Fruit fly (Drosophila melanogaster) whole organism, adult: Measurements from ENCODE around the gene Gr36c.

Experiments
- CG11617 ChIP-seq: fragments of 200-800 bp; sonication (Bioruptor generic); optimal IDR thresholded peaks from 2 replicates; lab custom pipeline; 2017; ENCODE audit warnings: mild to moderate bottlenecking, missing biosample characterization, missing genetic modification reagents, missing genetic modification characterization
- CG12768 ChIP-seq: fragments of 200-800 bp; sonication (Bioruptor generic); optimal IDR thresholded peaks from 2 replicates; lab custom pipeline; 2017; ENCODE audit warnings: missing biosample characterization, missing genetic modification characterization, mild to moderate bottlenecking, moderate library complexity, missing genetic modification reagents
- CG14711 ChIP-seq: fragments of 200-800 bp; sonication (Bioruptor generic); optimal IDR thresholded peaks from 2 replicates; lab custom pipeline; 2018; ENCODE audit warnings: missing biosample characterization, mild to moderate bottlenecking, missing genetic modification characterization, moderate library complexity
- CG1620 ChIP-seq: fragments of 200-800 bp; sonication (Bioruptor generic); optimal IDR thresholded peaks from 2 replicates; lab custom pipeline; 2016; ENCODE audit warnings: missing biosample characterization, missing genetic modification characterization
- CG33017 ChIP-seq: fragments of 200-800 bp; sonication (Bioruptor generic); optimal IDR thresholded peaks from 2 replicates; lab custom pipeline; 2018; ENCODE audit warnings: missing biosample characterization, mild to moderate bottlenecking, missing genetic modification characterization, moderate library complexity
- CG5204 ChIP-seq: fragments of 200-800 bp; sonication (Bioruptor generic); optimal IDR thresholded peaks from 2 replicates; lab custom pipeline; 2016; ENCODE audit warnings: missing biosample characterization, missing genetic modification characterization
- CG7045 ChIP-seq: fragments of 200-800 bp; sonication (Bioruptor generic); optimal IDR thresholded peaks from 2 replicates; lab custom pipeline; 2017; ENCODE audit warnings: missing biosample characterization, mild to moderate bottlenecking, missing genetic modification characterization
- CG7101 ChIP-seq: fragments of 200-800 bp; sonication (Bioruptor generic); optimal IDR thresholded peaks from 2 replicates; lab custom pipeline; 2018; ENCODE audit warnings: missing biosample characterization, mild to moderate bottlenecking, missing genetic modification characterization, moderate library complexity
- Clk ChIP-seq: fragments of 200-800 bp; sonication (Bioruptor generic); optimal IDR thresholded peaks from 2 replicates; lab custom pipeline; 2017; ENCODE audit warnings: missing biosample characterization, missing genetic modification characterization
- Crg-1 ChIP-seq: fragments of 200-800 bp; sonication (Bioruptor generic); optimal IDR thresholded peaks from 2 replicates; lab custom pipeline; 2016; ENCODE audit warnings: missing biosample characterization, missing genetic modification characterization
- Hr96 ChIP-seq: fragments of 200-800 bp; sonication (Bioruptor generic); optimal IDR thresholded peaks from 2 replicates; lab custom pipeline; 2016; ENCODE audit warnings: missing biosample characterization, missing genetic modification characterization
- Mnt ChIP-seq: fragments of 200-800 bp; sonication (Bioruptor generic); optimal IDR thresholded peaks from 2 replicates; lab custom pipeline; 2016; ENCODE audit warnings: missing biosample characterization, mild to moderate bottlenecking, missing genetic modification characterization
- bab1 ChIP-seq: fragments of 200-800 bp; sonication (Bioruptor generic); optimal IDR thresholded peaks from 3 replicates; lab custom pipeline; 2019; ENCODE audit warnings: missing biosample characterization, mild to moderate bottlenecking, missing genetic modification characterization, moderate library complexity
- cic ChIP-seq: fragments of 200-800 bp; sonication (Bioruptor generic); optimal IDR thresholded peaks from 2 replicates; lab custom pipeline; 2017; ENCODE audit warnings: missing biosample characterization, mild to moderate bottlenecking, missing genetic modification characterization, moderate library complexity
- cnc ChIP-seq, 2 experiments: fragments of >200 bp; optimal IDR thresholded peaks; 2 replicates each; lab custom pipeline; 2017
- kay ChIP-seq: fragments of 200-800 bp; sonication (Bioruptor generic); peaks from one replicate; lab custom pipeline; 2016; ENCODE audit warnings: missing biosample characterization, missing genetic modification characterization, borderline replicate concordance
- ovo ChIP-seq: fragments of 200-800 bp; sonication (Bioruptor generic); optimal IDR thresholded peaks from 2 replicates; lab custom pipeline; 2016; ENCODE audit warnings: missing biosample characterization, missing genetic modification characterization
- pad ChIP-seq: fragments of 200-800 bp; sonication (Bioruptor generic); optimal IDR thresholded peaks from 3 replicates; lab custom pipeline; 2017; ENCODE audit warnings: missing biosample characterization, missing genetic modification characterization, mild to moderate bottlenecking, moderate library complexity, missing genetic modification reagents
- tj ChIP-seq: fragments of 200-800 bp; sonication (Bioruptor generic); optimal IDR thresholded peaks from 3 replicates; lab custom pipeline; 2017; ENCODE audit warnings: missing biosample characterization, mild to moderate bottlenecking, missing genetic modification characterization, moderate library complexity
- toe ChIP-seq: fragments of 200-800 bp; sonication (Bioruptor generic); optimal IDR thresholded peaks from 2 replicates; lab custom pipeline; 2016; ENCODE audit warnings: missing biosample characterization, missing genetic modification characterization

The Gr36c gene

DNA sequence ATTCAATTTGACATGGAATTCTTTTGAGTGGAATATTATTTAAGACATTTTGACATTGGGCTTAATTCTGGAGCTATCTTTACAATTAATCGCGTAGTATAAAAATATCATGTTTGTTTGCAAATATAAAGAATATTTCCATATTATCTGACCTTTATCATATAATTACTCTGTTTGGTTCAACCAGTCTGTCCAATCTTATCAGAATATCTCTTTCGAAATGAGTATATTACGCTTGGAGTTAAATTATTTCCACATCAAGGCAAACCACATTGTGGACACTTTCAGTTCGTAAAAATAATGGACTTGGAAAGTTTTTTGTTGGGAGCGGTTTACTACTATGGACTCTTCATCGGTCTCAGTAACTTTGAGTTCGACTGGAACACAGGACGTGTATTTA is at the start of gene Gr36c:
Gr36c (plus strand) TSS at position 301 of the 400 bp plus-strand sequence.
- TF ChIP-seq CG14711 (no peak), tj (GFP tag; lab: Kevin White, UChicago) (no peak), Hr96 (GFP tag; lab: Kevin White, UChicago) (no peak), CG5204 (GFP tag; lab: Kevin White, UChicago) (no peak), CG33017 (tag; lab: Kevin White, UChicago) (no peak), CG7045 (GFP tag; lab: Kevin White, UChicago) (no peak), CG12768 (GFP tag; lab: Kevin White, UChicago) (no peak), pad (GFP tag; lab: Kevin White, UChicago) (no peak), bab1 (GFP tag; lab: Kevin White, UChicago) (no peak), CG11617 (GFP tag; lab: Kevin White, UChicago) (no peak), Clk (no peak)

DNA sequence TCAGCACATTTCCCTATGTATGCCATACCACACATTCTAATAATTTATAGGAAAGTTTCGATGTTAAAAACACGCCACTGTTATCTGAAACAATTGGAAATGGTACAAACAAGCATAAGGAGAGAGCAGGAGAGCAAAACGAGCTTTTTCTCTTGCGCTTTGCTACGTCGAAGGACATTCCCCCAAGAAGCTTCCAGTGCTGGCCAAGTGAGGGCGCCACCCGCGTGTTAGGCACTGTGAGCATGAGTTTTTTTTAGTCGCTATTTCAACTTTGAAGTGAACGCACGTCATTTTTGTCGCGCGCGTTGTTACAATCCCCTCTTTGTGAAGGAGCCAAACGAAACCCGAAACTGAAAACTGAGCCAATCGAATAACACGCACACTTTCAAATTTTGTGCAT is 49.3 kb upstream of the Gr36c start, which contains the start of the genes CG34106 and beat-IIIa:
CG34106 (plus strand) TSS at position 230 of the 400 bp plus-strand sequence.
beat-IIIa (plus strand) TSS at position 230 of the 400 bp plus-strand sequence.
- no peak for TF ChIP-seq kay
- no peak for TF ChIP-seq Hr96 (GFP tag; lab: Kevin White, UChicago)
- TF ChIP-seq cic (GFP tag; lab: Kevin White, UChicago): no peak
- TF ChIP-seq ovo (GFP tag; lab: Kevin White, UChicago): no peak
- TF ChIP-seq Crg-1 (GFP tag; lab: Kevin White, UChicago): no peak
- no peak for TF ChIP-seq CG33017 (tag; lab: Kevin White, UChicago)
- no peak for TF ChIP-seq CG12768 (GFP tag; lab: Kevin White, UChicago)
- TF ChIP-seq tj (GFP tag; lab: Kevin White, UChicago): no peak
- no peak for TF ChIP-seq cnc (optimal IDR thresholded peaks at IDR 0.05; lab: Kevin White, UChicago)
- TF ChIP-seq CG5204 (GFP tag; lab: Kevin White, UChicago): no peak
- TF ChIP-seq CG14711: no peak
- no peak for TF ChIP-seq toe (GFP tag; lab: Kevin White, UChicago)

DNA sequence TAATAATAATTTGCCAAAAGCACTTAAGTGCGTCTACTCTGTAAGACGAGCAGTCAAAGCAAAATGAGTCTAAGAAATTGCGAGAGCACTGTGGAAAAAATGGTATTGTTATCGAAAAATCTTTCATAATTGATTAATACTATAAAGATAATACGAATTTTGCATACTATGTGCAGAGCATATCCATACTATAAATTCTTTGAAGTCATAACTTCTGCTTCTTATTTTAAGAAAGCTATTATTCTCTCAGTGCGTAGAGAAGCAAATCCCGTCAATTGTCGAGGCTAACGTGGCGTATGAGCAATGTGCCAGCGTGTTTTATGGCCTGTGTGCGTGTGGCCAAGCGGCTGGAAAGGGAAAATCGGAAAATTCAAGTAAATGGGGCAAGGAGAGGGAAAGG is 20.5 kb upstream of the Gr36c start:
- TF ChIP-seq tj (GFP tag; lab: Kevin White, UChicago): no peak
- no peak for TF ChIP-seq toe (GFP tag; lab: Kevin White, UChicago)
- TF ChIP-seq cic (GFP tag; lab: Kevin White, UChicago): no peak
- TF ChIP-seq CG33017 (tag; lab: Kevin White, UChicago): no peak
- TF ChIP-seq CG7045 (GFP tag; lab: Kevin White, UChicago): no peak
- no peak for TF ChIP-seq CG5204 (GFP tag; lab: Kevin White, UChicago)
- TF ChIP-seq CG12768 (GFP tag; lab: Kevin White, UChicago): no peak
- TF ChIP-seq CG1620: no peak
- no peak for TF ChIP-seq Hr96 (GFP tag; lab: Kevin White, UChicago)
- no peak for TF ChIP-seq Crg-1 (GFP tag; lab: Kevin White, UChicago)
- TF ChIP-seq cnc (optimal IDR thresholded peaks at IDR 0.05; lab: Kevin White, UChicago): no peak
- no peak for TF ChIP-seq Mnt (GFP tag; lab: Kevin White, UChicago)
- no peak for TF ChIP-seq bab1 (GFP tag; lab: Kevin White, UChicago)
- TF ChIP-seq CG7101 (tag; lab: Kevin White, UChicago): no peak
- TF ChIP-seq kay: no peak

DNA sequence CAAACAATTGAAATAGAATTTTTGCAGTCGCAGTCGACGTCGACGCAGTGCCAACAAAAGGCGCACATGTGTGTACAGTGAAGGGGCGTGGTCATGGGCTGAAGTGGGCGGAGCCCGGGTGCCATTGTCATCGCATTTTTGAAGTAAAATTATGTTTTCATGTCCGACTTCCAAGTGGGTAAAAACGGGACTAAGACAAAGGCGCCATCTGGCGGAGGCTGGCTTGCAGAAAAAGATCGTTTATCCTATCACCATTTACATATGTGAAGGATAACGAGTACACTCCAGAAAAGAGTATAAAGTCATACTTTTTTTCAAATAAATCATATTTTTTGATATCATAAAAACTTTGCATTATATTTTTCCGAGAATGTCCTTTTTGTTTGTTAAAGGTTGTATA is 16.8 kb upstream of the Gr36c start:
- TF ChIP-seq CG5204 (GFP tag; lab: Kevin White, UChicago) (no peak), Clk (no peak)

DNA sequence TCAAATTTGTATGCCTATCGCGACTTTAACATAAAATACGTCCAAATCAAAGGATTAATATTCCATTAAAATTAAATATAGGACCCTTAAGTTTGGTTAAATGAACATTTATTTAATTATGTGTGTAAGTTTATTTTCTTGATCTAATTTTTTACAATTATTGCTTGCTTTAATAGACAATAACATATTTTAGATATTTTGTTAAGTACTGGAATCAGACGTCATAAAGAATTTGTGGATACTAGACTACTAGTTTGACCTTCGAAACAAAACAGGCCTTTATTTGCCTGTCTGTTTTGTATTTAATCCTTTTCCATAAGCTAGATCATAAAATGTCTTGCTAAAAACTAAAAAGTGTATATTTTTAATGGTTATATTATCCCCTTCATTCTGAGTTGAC is 7.0 kb upstream of the Gr36c start, which contains the start of gene CG34169:
CG34169 (plus strand) TSS at position 301 of the 400 bp plus-strand sequence.
- TF ChIP-seq pad (GFP tag; lab: Kevin White, UChicago) (no peak), CG7045 (GFP tag; lab: Kevin White, UChicago) (no peak), Mnt (GFP tag; lab: Kevin White, UChicago) (no peak), CG1620 (no peak), toe (GFP tag; lab: Kevin White, UChicago) (no peak), ovo (GFP tag; lab: Kevin White, UChicago) (no peak), CG12768 (GFP tag; lab: Kevin White, UChicago) (no peak), cic (GFP tag; lab: Kevin White, UChicago) (no peak), CG7101 (tag; lab: Kevin White, UChicago) (no peak), Crg-1 (GFP tag; lab: Kevin White, UChicago) (no peak), bab1 (GFP tag; lab: Kevin White, UChicago) (no peak), Clk (no peak), cnc (optimal IDR thresholded peaks at IDR 0.05; lab: Kevin White, UChicago) (no peak), Hr96 (GFP tag; lab: Kevin White, UChicago) (no peak), CG33017 (tag; lab: Kevin White, UChicago) (no peak), CG14711 (no peak), kay (no peak), CG11617 (GFP tag; lab: Kevin White, UChicago) (no peak), CG5204 (GFP tag; lab: Kevin White, UChicago) (no peak)

DNA sequence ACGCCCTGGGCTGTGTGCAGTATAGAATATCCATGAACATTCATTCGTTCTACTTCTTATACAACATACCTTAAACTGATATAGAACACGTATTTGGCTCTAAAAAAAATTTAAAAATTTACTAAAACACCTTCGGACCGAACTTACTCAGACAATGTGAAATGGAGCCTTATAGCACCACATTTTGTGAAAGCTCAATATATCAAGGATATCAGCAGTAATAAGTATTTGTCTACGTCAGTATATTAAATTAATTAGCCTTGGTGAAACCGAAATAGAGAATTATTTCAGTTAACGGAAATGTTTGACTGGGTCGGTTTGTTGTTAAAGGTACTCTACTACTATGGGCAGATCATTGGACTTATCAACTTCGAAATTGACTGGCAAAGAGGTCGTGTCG is 3.8 kb upstream of the Gr36c start, which contains the start of gene Gr36a:
Gr36a (plus strand) TSS at position 301 of the 400 bp plus-strand sequence.
- no peak for TF ChIP-seq ovo (GFP tag; lab: Kevin White, UChicago)
- no peak for TF ChIP-seq cic (GFP tag; lab: Kevin White, UChicago)
- no peak for TF ChIP-seq tj (GFP tag; lab: Kevin White, UChicago)
- no peak for TF ChIP-seq Crg-1 (GFP tag; lab: Kevin White, UChicago)
- no peak for TF ChIP-seq CG7101 (tag; lab: Kevin White, UChicago)
- no peak for TF ChIP-seq CG12768 (GFP tag; lab: Kevin White, UChicago)
- no peak for TF ChIP-seq cnc (optimal IDR thresholded peaks at IDR 0.05; lab: Kevin White, UChicago)
